Fruit fly (Drosophila melanogaster): ENCODE data around the gene CG46468.

The CG46468 gene

dm6 chr2L:9509653-9510052 lies 55.6 kb downstream of the CG46468 start (continued):
- TF ChIP-seq Myb (GFP tag; optimal IDR thresholded peaks at IDR 0.05) (no peak), kay (GFP tag; optimal IDR thresholded peaks at IDR 0.05) (no peak), HLHmδ (GFP tag; optimal IDR thresholded peaks at IDR 0.05) (no peak), hth (optimal IDR thresholded peaks at IDR 0.05) (no peak), pho (GFP tag; optimal IDR thresholded peaks at IDR 0.05) (peak; percentile 21), CG4707 (GFP tag; optimal IDR thresholded peaks at IDR 0.05) (no peak), CG6765 (GFP tag; optimal IDR thresholded peaks at IDR 0.05) (peak; percentile 60), Sin3A (optimal IDR thresholded peaks at IDR 0.05) (no peak), Neu2 (GFP tag; optimal IDR thresholded peaks at IDR 0.05; ENCODE audit: borderline replicate concordance) (no peak), CG11398 (GFP tag; optimal IDR thresholded peaks at IDR 0.05) (no peak), ttk (GFP tag; IDR thresholded peaks at IDR 0.05) (no peak), Xrp1 (GFP tag; IDR thresholded peaks at IDR 0.05) (0 out of 2 replicates have a peak, but pooled peaks have one; percentile 10), ase (GFP tag; IDR thresholded peaks at IDR 0.05) (no peak), Hr51 (GFP tag; optimal IDR thresholded peaks at IDR 0.05) (no peak), ash1 (GFP tag; optimal IDR thresholded peaks at IDR 0.05) (no peak), ranshi (GFP tag; IDR thresholded peaks at IDR 0.05) (0 out of 2 replicates have a peak, but pooled peaks have one; percentile 9), Eip74EF (GFP tag; optimal IDR thresholded peaks at IDR 0.05) (peak in 1 of 2 experiments; percentile 45), CG34224 (GFP tag; IDR thresholded peaks at IDR 0.05; ENCODE audit: partially characterized antibody) (no peak), CG10267 (tag; optimal IDR thresholded peaks at IDR 0.05) (no peak), PHDP (tag; optimal IDR thresholded peaks at IDR 0.05) (peak; percentile 38), insv (GFP tag; optimal IDR thresholded peaks at IDR 0.05) (no peak), chn (GFP tag; optimal IDR thresholded peaks at IDR 0.05) (no peak), CG10321 (GFP tag; IDR thresholded peaks at IDR 0.05) (no peak), CG18619 (GFP tag; optimal IDR thresholded peaks at IDR 0.05) (no peak), Rx (GFP tag; IDR thresholded peaks at IDR 0.05) (no peak), slp2 (GFP tag; optimal IDR thresholded peaks at IDR 0.05) (no peak), dpn (GFP tag; optimal IDR thresholded peaks at IDR 0.05) (peak in 1 of 2 experiments; percentile 4), BtbVII (GFP tag; optimal IDR thresholded peaks at IDR 0.05) (peak; percentile 65), CG4328 (GFP tag; optimal IDR thresholded peaks at IDR 0.05) (peak; percentile 4), chinmo (GFP tag; IDR thresholded peaks at IDR 0.05; ENCODE audit: partially characterized antibody) (no peak), sqz (GFP tag; optimal IDR thresholded peaks at IDR 0.05) (no peak), CG10565 (GFP tag; optimal IDR thresholded peaks at IDR 0.05) (no peak), NFAT (GFP tag; IDR thresholded peaks at IDR 0.05) (no peak), CG9609 (GFP tag; optimal IDR thresholded peaks at IDR 0.05) (no peak), CG10543 (GFP tag; optimal IDR thresholded peaks at IDR 0.05) (no peak), Meics (GFP tag; optimal IDR thresholded peaks at IDR 0.05) (peak; percentile 58), schlank (tag; optimal IDR thresholded peaks at IDR 0.05) (peak; percentile 19), Oli (tag; optimal IDR thresholded peaks at IDR 0.05) (no peak), Abd-B (GFP tag; optimal IDR thresholded peaks at IDR 0.05) (no peak), CG6791 (GFP tag; IDR thresholded peaks at IDR 0.05; ENCODE audit: partially characterized antibody) (no peak), HLH54F (GFP tag; optimal IDR thresholded peaks at IDR 0.05) (no peak), sisA (GFP tag; IDR thresholded peaks at IDR 0.05) (no peak), CG14441 (GFP tag; IDR thresholded peaks at IDR 0.05) (0 out of 2 replicates have a peak, but pooled peaks have one; percentile 11), CG31365 (tag; optimal IDR thresholded peaks at IDR 0.05) (no peak), Ravus (GFP tag; IDR thresholded peaks at IDR 0.05) (no peak), CG3995 (GFP tag; optimal IDR thresholded peaks at IDR 0.05) (no peak), klu (GFP tag; IDR thresholded peaks at IDR 0.05) (no peak), repo (GFP tag; optimal IDR thresholded peaks at IDR 0.05) (no peak), CG10209 (GFP tag; optimal IDR thresholded peaks at IDR 0.05) (peak; percentile 41), CG4424 (GFP tag; optimal IDR thresholded peaks at IDR 0.05) (no peak), Hr39 (optimal IDR thresholded peaks at IDR 0.05) (no peak), BEAF-32 (GFP tag; optimal IDR thresholded peaks at IDR 0.05) (no peak)
